Worm (Caenorhabditis elegans) whole organism, L2 larva: ENCODE results near the gene F20B10.3.
A peak's percentile ranks its signal among the peaks of the same experiment; 100 is the strongest.

ENCODE experiments used
- aly-2 ChIP-seq: fragments of 150-350 bp; optimal IDR thresholded peaks from 2 replicates; lab custom pipeline; 2014; ENCODE audit warnings: missing biosample characterization, missing genetic modification characterization
- ama-1 ChIP-seq: fragments of 150-350 bp; optimal IDR thresholded peaks from 2 replicates; lab custom pipeline; 2018; ENCODE audit warnings: inconsistent platforms
- blmp-1 ChIP-seq: sonication (generic microtip); optimal IDR thresholded peaks from 2 replicates; lab custom pipeline; 2017; ENCODE audit warnings: missing genetic modification characterization, mild to moderate bottlenecking, missing compliant biosample characterization, antibody characterized with exemption, moderate library complexity; ENCODE audit not compliant: insufficient read depth
- ceh-82 ChIP-seq: fragments of 150-350 bp; optimal IDR thresholded peaks from 2 replicates; lab custom pipeline; 2014; ENCODE audit warnings: missing biosample characterization, missing genetic modification characterization
- fos-1 ChIP-seq: fragments of 150-350 bp; optimal IDR thresholded peaks from 2 replicates; lab custom pipeline; 2014; ENCODE audit warnings: missing biosample characterization, missing genetic modification characterization
- lsy-2 ChIP-seq, 2 experiments: fragments of 150-350 bp in 1 of 2; sonication (generic microtip) in 1 of 2; optimal IDR thresholded peaks; 2 replicates each; lab custom pipeline; 2014 to 2017; ENCODE audit warnings: missing biosample characterization in 2 of 2, missing genetic modification characterization in 2 of 2
- mab-5 ChIP-seq: fragments of 150-350 bp; optimal IDR thresholded peaks from 2 replicates; lab custom pipeline; 2014; ENCODE audit warnings: missing biosample characterization, missing genetic modification characterization
- mdl-1 ChIP-seq, 2 experiments: fragments of 150-350 bp in 1 of 2; sonication (generic microtip) in 1 of 2; optimal IDR thresholded peaks; 2 replicates each; lab custom pipeline; 2017; ENCODE audit warnings: missing biosample characterization in 2 of 2, missing genetic modification characterization in 2 of 2
- nhr-25 ChIP-seq: fragments of 150-350 bp; sonication (generic microtip); optimal IDR thresholded peaks from 3 replicates; lab custom pipeline; 2014; ENCODE audit warnings: missing biosample characterization, missing genetic modification characterization
- nhr-77 ChIP-seq: fragments of 150-350 bp; optimal IDR thresholded peaks from 2 replicates; lab custom pipeline; 2014; ENCODE audit warnings: missing biosample characterization, missing genetic modification characterization
- sem-4 ChIP-seq: fragments of 150-350 bp; optimal IDR thresholded peaks from 2 replicates; lab custom pipeline; 2014; ENCODE audit warnings: missing biosample characterization, missing genetic modification reagents, missing genetic modification characterization

DNA sequence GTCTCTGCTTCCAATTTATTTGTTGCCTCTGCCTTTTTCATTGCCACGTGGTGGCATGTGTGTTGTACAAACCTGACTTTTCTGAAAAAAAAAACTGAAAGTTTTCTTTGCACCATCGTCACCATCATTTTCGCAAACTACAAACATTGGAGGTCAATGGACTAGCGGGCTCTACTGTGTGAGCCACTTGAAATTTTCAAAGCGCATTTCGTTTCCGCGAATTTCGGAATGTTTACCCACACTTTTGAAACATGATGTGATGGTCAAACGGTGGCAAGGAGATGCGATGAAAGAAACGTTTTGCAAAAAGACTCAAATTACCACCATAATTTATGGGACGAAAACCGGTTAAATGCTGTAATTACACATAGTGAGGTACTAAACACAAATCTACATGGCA, 39.8 kb downstream of the F20B10.3 start:
- no peak for TF ChIP-seq lsy-2 (tag; optimal IDR thresholded peaks at IDR 0.05; lab: Kevin White, UChicago)
- no peak for TF ChIP-seq aly-2 (tag; lab: Kevin White, UChicago)
- no peak for TF ChIP-seq mab-5 (tag; lab: Kevin White, UChicago)
- TF ChIP-seq sem-4 = no peak
- no peak for TF ChIP-seq fos-1 (tag; lab: Kevin White, UChicago)
- no peak for TF ChIP-seq blmp-1 (tag; lab: Kevin White, UChicago)
- no peak for TF ChIP-seq nhr-25 (tag; lab: Kevin White, UChicago)
- TF ChIP-seq ceh-82 (tag; lab: Kevin White, UChicago) = no peak
- TF ChIP-seq ama-1 = peak; percentile 51
- no peak for TF ChIP-seq nhr-77 (tag; lab: Kevin White, UChicago)
- TF ChIP-seq mdl-1 (tag; optimal IDR thresholded peaks at IDR 0.05; lab: Kevin White, UChicago) = no peak
